Fruit fly (Drosophila melanogaster) whole organism, prepupa: Measurements from ENCODE around the gene CG32117.
A peak's percentile ranks its signal among the peaks of the same experiment; 100 is the strongest.

ENCODE experiments used
- CG10631 ChIP-seq: fragments of 200-800 bp; sonication (Bioruptor generic); optimal IDR thresholded peaks from 2 replicates; lab custom pipeline; 2016; ENCODE audit warnings: missing biosample characterization, missing genetic modification characterization
- CG11294 ChIP-seq: fragments of 200-800 bp; sonication (Bioruptor generic); IDR thresholded peaks from 2 replicates; pipeline ENCODE4 v1.3.6; 2022; ENCODE audit warnings: missing biosample characterization, missing genetic modification characterization
- CG11762 ChIP-seq: fragments of 200-800 bp; sonication (Bioruptor generic); optimal IDR thresholded peaks from 3 replicates; lab custom pipeline; 2016; ENCODE audit warnings: missing biosample characterization, missing genetic modification characterization; ENCODE audit not compliant: insufficient read depth
- CG11902 ChIP-seq: fragments of 200-800 bp; sonication (Bioruptor generic); optimal IDR thresholded peaks from 3 replicates; lab custom pipeline; 2016; ENCODE audit warnings: missing biosample characterization, missing genetic modification characterization
- CG15336 ChIP-seq: fragments of 200-800 bp; sonication (Bioruptor generic); IDR thresholded peaks from 2 replicates; pipeline ENCODE4 v1.3.6; 2022; ENCODE audit warnings: missing biosample characterization, missing genetic modification characterization
- CG16779 ChIP-seq: fragments of 200-800 bp; sonication (Bioruptor generic); optimal IDR thresholded peaks from 3 replicates; lab custom pipeline; 2017; ENCODE audit warnings: missing biosample characterization, mild to moderate bottlenecking, missing genetic modification characterization
- CG3032 ChIP-seq: fragments of 200-800 bp; optimal IDR thresholded peaks from 2 replicates; lab custom pipeline; 2019; ENCODE audit warnings: missing biosample characterization, mild to moderate bottlenecking, missing genetic modification characterization, moderate library complexity
- CG31627 ChIP-seq: fragments of 200-800 bp; sonication (Bioruptor generic); optimal IDR thresholded peaks from 3 replicates; lab custom pipeline; 2016; ENCODE audit warnings: missing biosample characterization, missing genetic modification characterization
- CG32006 ChIP-seq: fragments of 200-800 bp; sonication (Bioruptor generic); optimal IDR thresholded peaks from 3 replicates; lab custom pipeline; 2017; ENCODE audit warnings: missing biosample characterization, mild to moderate bottlenecking, missing genetic modification characterization
- CG6792 ChIP-seq: fragments of 200-800 bp; sonication (Bioruptor generic); optimal IDR thresholded peaks from 3 replicates; lab custom pipeline; 2016; ENCODE audit warnings: missing biosample characterization, missing genetic modification characterization
- CG6808 ChIP-seq: fragments of 200-800 bp; sonication (Bioruptor generic); optimal IDR thresholded peaks from 3 replicates; lab custom pipeline; 2017; ENCODE audit warnings: missing biosample characterization, missing genetic modification characterization, mild to moderate bottlenecking, moderate library complexity, missing genetic modification reagents
- CG6854 ChIP-seq: fragments of 200-800 bp; sonication (Bioruptor generic); optimal IDR thresholded peaks from 2 replicates; lab custom pipeline; 2017; ENCODE audit warnings: missing biosample characterization, mild to moderate bottlenecking, missing genetic modification characterization
- CG7368 ChIP-seq: fragments of 200-800 bp; sonication (Bioruptor generic); optimal IDR thresholded peaks from 3 replicates; lab custom pipeline; 2016; ENCODE audit warnings: missing biosample characterization, missing genetic modification characterization
- CG8119 ChIP-seq: fragments of 200-800 bp; sonication (Bioruptor generic); IDR thresholded peaks from 3 replicates; pipeline ENCODE4 v1.3.6; 2022; ENCODE audit warnings: missing biosample characterization, missing genetic modification characterization
- CG8319 ChIP-seq: fragments of 200-800 bp; sonication (Bioruptor generic); optimal IDR thresholded peaks from 3 replicates; lab custom pipeline; 2016; ENCODE audit warnings: missing biosample characterization, missing genetic modification characterization
- CG8632 ChIP-seq: fragments of 200-800 bp; sonication (Bioruptor generic); optimal IDR thresholded peaks from 3 replicates; lab custom pipeline; 2016; ENCODE audit warnings: missing biosample characterization, missing genetic modification characterization
- CG9139 ChIP-seq: fragments of 200-800 bp; sonication (Bioruptor generic); optimal IDR thresholded peaks from 3 replicates; lab custom pipeline; 2017; ENCODE audit warnings: missing biosample characterization, mild to moderate bottlenecking, missing genetic modification characterization
- Eip75B ChIP-seq: fragments of 200-800 bp; sonication (Bioruptor generic); optimal IDR thresholded peaks from 3 replicates; lab custom pipeline; 2016; ENCODE audit warnings: missing biosample characterization, missing genetic modification characterization
- Eip93F ChIP-seq: fragments of 200-800 bp; sonication (Bioruptor generic); optimal IDR thresholded peaks from 2 replicates; lab custom pipeline; 2016; ENCODE audit warnings: missing biosample characterization, mild to moderate bottlenecking, missing genetic modification characterization
- Gug ChIP-seq: fragments of 200-800 bp; sonication (Bioruptor generic); IDR thresholded peaks from 2 replicates; pipeline ENCODE4 v1.3.6; 2022; ENCODE audit warnings: missing biosample characterization, missing genetic modification characterization
- Hr38 ChIP-seq: sonication (Bioruptor generic); optimal IDR thresholded peaks from 2 replicates; lab custom pipeline; 2016; ENCODE audit warnings: missing biosample characterization, missing genetic modification characterization
- Hr39 ChIP-seq: fragments of 200-800 bp; sonication (Bioruptor generic); optimal IDR thresholded peaks from 2 replicates; lab custom pipeline; 2016; ENCODE audit warnings: missing biosample characterization, missing genetic modification characterization
- Hr4 ChIP-seq: fragments of 200-800 bp; sonication (Bioruptor generic); optimal IDR thresholded peaks from 3 replicates; lab custom pipeline; 2016; ENCODE audit warnings: missing biosample characterization, missing genetic modification characterization
- Lpt ChIP-seq: fragments of 200-800 bp; sonication (Bioruptor generic); optimal IDR thresholded peaks from 3 replicates; lab custom pipeline; 2016; ENCODE audit warnings: missing biosample characterization, missing genetic modification characterization
- Met ChIP-seq: fragments of 200-800 bp; sonication (Bioruptor generic); optimal IDR thresholded peaks from 3 replicates; lab custom pipeline; 2016; ENCODE audit warnings: missing biosample characterization, missing genetic modification characterization
- Smox ChIP-seq: fragments of 200-800 bp; sonication (Bioruptor generic); optimal IDR thresholded peaks from 3 replicates; lab custom pipeline; 2016; ENCODE audit warnings: missing biosample characterization, missing genetic modification characterization
- Sox102F ChIP-seq: fragments of 200-800 bp; sonication (Bioruptor generic); optimal IDR thresholded peaks from 2 replicates; lab custom pipeline; 2016; ENCODE audit warnings: missing biosample characterization, mild to moderate bottlenecking, missing genetic modification characterization
- Sox14 ChIP-seq: fragments of 200-800 bp; sonication (Bioruptor generic); optimal IDR thresholded peaks from 3 replicates; lab custom pipeline; 2016; ENCODE audit warnings: missing biosample characterization, missing genetic modification characterization
- Sox15 ChIP-seq: fragments of 200-800 bp; sonication (Bioruptor generic); optimal IDR thresholded peaks from 3 replicates; lab custom pipeline; 2016; ENCODE audit warnings: missing biosample characterization, missing genetic modification characterization
- achi ChIP-seq: fragments of 200-800 bp; sonication (Bioruptor generic); optimal IDR thresholded peaks from 3 replicates; lab custom pipeline; 2016; ENCODE audit warnings: missing biosample characterization, missing genetic modification characterization
- acj6 ChIP-seq: fragments of 200-800 bp; sonication (Bioruptor generic); optimal IDR thresholded peaks from 3 replicates; lab custom pipeline; 2016; ENCODE audit warnings: missing biosample characterization, missing genetic modification characterization
- cyc ChIP-seq: fragments of 200-800 bp; sonication (Bioruptor generic); optimal IDR thresholded peaks from 3 replicates; lab custom pipeline; 2016; ENCODE audit warnings: missing biosample characterization, missing genetic modification characterization
- dac ChIP-seq: fragments of 200-800 bp; sonication (Bioruptor generic); optimal IDR thresholded peaks from 2 replicates; lab custom pipeline; 2017; ENCODE audit warnings: missing biosample characterization, mild to moderate bottlenecking, missing genetic modification characterization
- eg ChIP-seq: fragments of 200-800 bp; sonication (Bioruptor generic); IDR thresholded peaks from 3 replicates; pipeline ENCODE4 v1.3.6; 2022; ENCODE audit warnings: missing biosample characterization, missing genetic modification characterization
- esn ChIP-seq: fragments of 200-800 bp; sonication (Bioruptor generic); optimal IDR thresholded peaks from 2 replicates; lab custom pipeline; 2016; ENCODE audit warnings: missing biosample characterization, mild to moderate bottlenecking, missing genetic modification characterization, moderate library complexity
- fd59A ChIP-seq: fragments of 200-800 bp; sonication (Bioruptor generic); optimal IDR thresholded peaks from 2 replicates; lab custom pipeline; 2017; ENCODE audit warnings: missing biosample characterization, mild to moderate bottlenecking, missing genetic modification characterization, missing genetic modification reagents
- fd85E ChIP-seq: fragments of 200-800 bp; sonication (Bioruptor generic); optimal IDR thresholded peaks from 3 replicates; lab custom pipeline; 2016; ENCODE audit warnings: missing biosample characterization, missing genetic modification characterization
- fkh ChIP-seq: fragments of 200-800 bp; sonication (Bioruptor generic); optimal IDR thresholded peaks from 3 replicates; lab custom pipeline; 2017; ENCODE audit warnings: missing biosample characterization, mild to moderate bottlenecking, missing genetic modification characterization, moderate library complexity
- lz ChIP-seq: fragments of 200-800 bp; sonication (Bioruptor generic); optimal IDR thresholded peaks from 3 replicates; lab custom pipeline; 2016; ENCODE audit warnings: missing biosample characterization, missing genetic modification characterization
- net ChIP-seq: fragments of 200-800 bp; sonication (Bioruptor generic); optimal IDR thresholded peaks from 3 replicates; lab custom pipeline; 2016; ENCODE audit warnings: missing biosample characterization, missing genetic modification characterization
- pdm3 ChIP-seq: fragments of 200-800 bp; sonication (Bioruptor generic); optimal IDR thresholded peaks from 3 replicates; lab custom pipeline; 2016; ENCODE audit warnings: missing biosample characterization, missing genetic modification characterization
- salr ChIP-seq, 2 experiments: fragments of 200-800 bp; sonication (Bioruptor generic); optimal IDR thresholded peaks; 3 replicates each; lab custom pipeline; 2016 to 2018; ENCODE audit warnings: missing biosample characterization in 2 of 2, missing genetic modification characterization in 2 of 2, mild to moderate bottlenecking in 1 of 2
- ss ChIP-seq, 2 experiments: fragments of 200-800 bp; sonication (Bioruptor generic); optimal IDR thresholded peaks; 2 replicates in 1 of 2; 3 replicates in 1 of 2; lab custom pipeline; 2017 to 2018; ENCODE audit warnings: mild to moderate bottlenecking in 2 of 2, missing biosample characterization in 2 of 2, missing genetic modification characterization in 2 of 2, moderate library complexity in 1 of 2
- svp ChIP-seq: fragments of 200-800 bp; sonication (Bioruptor generic); peaks from one replicate; lab custom pipeline; 2016; ENCODE audit warnings: missing biosample characterization, missing genetic modification characterization
- topi ChIP-seq: fragments of 200-800 bp; sonication (Bioruptor generic); optimal IDR thresholded peaks from 3 replicates; lab custom pipeline; 2016; ENCODE audit warnings: missing biosample characterization, missing genetic modification characterization

Gene CG32117

dm6 chr3L:12903611-12904010 lies at the start of gene CG32117:
Gene CG32117, minus strand, starts transcription at chr3L:12903711.
- no peak for TF ChIP-seq Hr39
- TF ChIP-seq cyc (GFP tag; lab: Kevin White, UChicago) = no peak
- TF ChIP-seq lz (GFP tag; lab: Kevin White, UChicago) = no peak
- TF ChIP-seq CG8119 (GFP tag; lab: Robert Waterston, UW) = no peak
- TF ChIP-seq pdm3 (GFP tag; lab: Kevin White, UChicago) = no peak

DNA sequence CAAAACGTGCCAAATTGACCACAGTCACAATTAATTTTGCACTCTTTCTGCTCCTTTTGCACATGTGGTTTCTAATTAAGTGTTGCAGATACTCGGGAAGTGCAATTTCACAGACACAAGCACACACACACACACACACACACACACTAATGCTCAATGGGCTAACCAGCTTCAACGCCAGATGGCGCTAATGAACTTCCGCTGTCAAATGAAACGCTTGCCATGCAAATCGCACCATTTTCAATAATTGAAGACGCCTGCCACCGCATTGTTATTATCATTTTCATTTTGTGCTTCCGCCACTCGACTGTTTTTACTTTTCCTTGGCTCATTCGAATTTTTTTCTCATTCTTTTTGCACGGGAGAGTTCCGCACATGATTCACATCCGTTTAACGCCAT lies 45.9 kb upstream of the CG32117 start:
- TF ChIP-seq Sox14 (GFP tag; lab: Kevin White, UChicago) (no peak), acj6 (GFP tag; lab: Kevin White, UChicago) (no peak), topi (GFP tag; lab: Kevin White, UChicago) (no peak), CG11294 (GFP tag; lab: Robert Waterston, UW) (no peak), CG32006 (GFP tag; lab: Kevin White, UChicago) (no peak), CG6808 (no peak), lz (GFP tag; lab: Kevin White, UChicago) (no peak), CG10631 (GFP tag; lab: Kevin White, UChicago) (no peak), cyc (GFP tag; lab: Kevin White, UChicago) (no peak), CG6792 (no peak), ss (GFP tag; optimal IDR thresholded peaks at IDR 0.05; lab: Kevin White, UChicago) (no peak), CG15336 (GFP tag; lab: Robert Waterston, UW) (no peak), CG11902 (no peak), esn (GFP tag; lab: Kevin White, UChicago) (no peak)

DNA sequence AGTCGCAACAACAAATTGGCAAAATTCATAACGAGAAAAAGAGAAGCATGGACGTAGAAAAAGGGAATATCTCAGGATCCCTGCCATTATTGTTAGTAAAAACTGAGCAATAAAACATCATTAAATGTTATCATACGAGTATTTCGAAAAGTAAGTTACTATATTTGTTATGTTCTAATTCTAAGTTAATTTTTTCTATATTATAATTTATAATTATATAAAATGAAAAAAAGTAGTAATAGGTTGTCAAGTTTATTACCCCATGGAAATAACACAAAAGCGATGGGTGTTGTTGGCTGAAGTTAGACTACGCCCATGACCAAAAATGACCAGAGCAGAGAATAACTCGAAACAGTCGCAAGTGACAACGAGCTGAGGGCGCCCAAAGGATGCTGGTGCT lies 11.9 kb upstream of the CG32117 start:
- TF ChIP-seq ss (GFP tag; optimal IDR thresholded peaks at IDR 0.05; lab: Kevin White, UChicago) (peak; percentile 6 to 12), esn (GFP tag; lab: Kevin White, UChicago) (peak; percentile 80), CG11294 (GFP tag; lab: Robert Waterston, UW) (no peak; the same call in 1 of the 2 replicates), CG8319 (GFP tag; lab: Kevin White, UChicago) (no peak), CG11762 (GFP tag; lab: Kevin White, UChicago) (no peak), fd85E (GFP tag; lab: Kevin White, UChicago) (no peak), CG8632 (GFP tag; lab: Kevin White, UChicago) (peak; percentile 87), fd59A (GFP tag; lab: Kevin White, UChicago) (peak; percentile 60), fkh (GFP tag; lab: Kevin White, UChicago) (no peak), CG3032 (tag; lab: Kevin White, UChicago) (peak; percentile 90), svp (GFP tag; lab: Kevin White, UChicago) (peak; percentile 56), pdm3 (GFP tag; lab: Kevin White, UChicago) (peak; percentile 41), Sox102F (GFP tag; lab: Kevin White, UChicago) (peak; percentile 54), Met (GFP tag; lab: Kevin White, UChicago) (no peak), Sox14 (GFP tag; lab: Kevin White, UChicago) (peak; percentile 39), CG9139 (no peak), cyc (GFP tag; lab: Kevin White, UChicago) (no peak), CG15336 (GFP tag; lab: Robert Waterston, UW) (peak; percentile 56; the same call in 1 of the 2 replicates), Eip93F (GFP tag; lab: Kevin White, UChicago) (no peak), eg (GFP tag; lab: Robert Waterston, UW) (peak; percentile 17; the same call in 1 of the 3 replicates), Sox15 (peak; percentile 57), CG11902 (peak; percentile 19), Hr38 (GFP tag; lab: Kevin White, UChicago) (no peak), Gug (GFP tag; lab: Robert Waterston, UW) (peak; percentile 29; the same call in 1 of the 2 replicates), Eip75B (peak; percentile 38), Lpt (GFP tag; lab: Kevin White, UChicago) (no peak), Hr39 (peak; percentile 39), CG7368 (GFP tag; lab: Kevin White, UChicago) (no peak), CG16779 (tag; lab: Kevin White, UChicago) (peak; percentile 70), salr (GFP tag; optimal IDR thresholded peaks at IDR 0.05; lab: Kevin White, UChicago) (peak; percentile 24 to 27), CG6854 (no peak), CG8119 (GFP tag; lab: Robert Waterston, UW) (peak; percentile 71), Hr4 (peak; percentile 2), CG32006 (GFP tag; lab: Kevin White, UChicago) (peak; percentile 61), lz (GFP tag; lab: Kevin White, UChicago) (peak; percentile 50), CG31627 (GFP tag; lab: Kevin White, UChicago) (peak; percentile 44), net (GFP tag; lab: Kevin White, UChicago) (peak; percentile 32), topi (GFP tag; lab: Kevin White, UChicago) (peak; percentile 8), acj6 (GFP tag; lab: Kevin White, UChicago) (peak; percentile 77), Smox (peak; percentile 47), achi (GFP tag; lab: Kevin White, UChicago) (peak; percentile 81), dac (GFP tag; lab: Kevin White, UChicago) (no peak)
